Fruit fly (Drosophila melanogaster) S2 (cell line): ENCODE measurements around the gene Pcmt.

Experiments used
- CG8478 ChIP-seq: fragments of >200 bp; optimal IDR thresholded peaks from 2 replicates; lab custom pipeline; 2018
- CTCF ChIP-seq, 2 experiments: fragments of >200 bp; optimal IDR thresholded peaks; 2 replicates each; lab custom pipeline; 2018

dm6 chr3R:5524804-5525203, 29.3 kb downstream of the Pcmt start:
- TF ChIP-seq CG8478 (lab: Kevin White, UChicago) (no peak), CTCF (optimal IDR thresholded peaks at IDR 0.05; lab: Kevin White, UChicago) (no peak)
